Fruit fly (Drosophila melanogaster) whole organism, embryonic: ENCODE measurements around the gene Scgbeta.

Experiments
- ATbp ChIP-seq: fragments of 200-800 bp; sonication (Bioruptor generic); optimal IDR thresholded peaks from 2 replicates; lab custom pipeline; 2017; ENCODE audit warnings: missing biosample characterization, mild to moderate bottlenecking, missing genetic modification characterization, missing genetic modification reagents
- Ada2b ChIP-seq: fragments of 200-800 bp; sonication (Bioruptor generic); IDR thresholded peaks from 2 replicates; pipeline ENCODE4 v1.3.6; 2022; ENCODE audit warnings: missing biosample characterization, missing genetic modification characterization
- CG10147 ChIP-seq: fragments of 200-800 bp; sonication (Bioruptor generic); optimal IDR thresholded peaks from 2 replicates; lab custom pipeline; 2019; ENCODE audit warnings: missing biosample characterization, mild to moderate bottlenecking, missing genetic modification characterization, moderate library complexity
- CG11456 ChIP-seq: fragments of 200-800 bp; sonication (Bioruptor generic); IDR thresholded peaks from 3 replicates; pipeline ENCODE4 v1.3.6; 2022; ENCODE audit warnings: missing biosample characterization, missing genetic modification characterization
- CG13894 ChIP-seq: fragments of 200-800 bp; sonication (Bioruptor generic); optimal IDR thresholded peaks from 3 replicates; lab custom pipeline; 2018; ENCODE audit warnings: missing biosample characterization, mild to moderate bottlenecking, missing genetic modification characterization, moderate library complexity
- CG15479 ChIP-seq: fragments of 200-800 bp; sonication (Bioruptor generic); optimal IDR thresholded peaks from 3 replicates; lab custom pipeline; 2019; ENCODE audit warnings: missing biosample characterization, mild to moderate bottlenecking, missing genetic modification characterization, moderate library complexity
- CG15601 ChIP-seq: fragments of 200-800 bp; sonication (Bioruptor generic); optimal IDR thresholded peaks from 3 replicates; lab custom pipeline; 2019; ENCODE audit warnings: missing biosample characterization, mild to moderate bottlenecking, missing genetic modification characterization, moderate library complexity
- CG18262 ChIP-seq: fragments of 200-800 bp; optimal IDR thresholded peaks from 3 replicates; lab custom pipeline; 2019; ENCODE audit warnings: missing biosample characterization, mild to moderate bottlenecking, missing genetic modification characterization, moderate library complexity
- CG2116 ChIP-seq: fragments of 200-800 bp; sonication (Bioruptor generic); optimal IDR thresholded peaks from 3 replicates; lab custom pipeline; 2018; ENCODE audit warnings: missing biosample characterization, mild to moderate bottlenecking, missing genetic modification characterization
- CG2199 ChIP-seq: fragments of 200-800 bp; sonication (Bioruptor generic); IDR thresholded peaks from 3 replicates; pipeline ENCODE4 v1.3.6; 2022; ENCODE audit warnings: missing biosample characterization, missing genetic modification characterization
- CG3847 ChIP-seq: fragments of 200-800 bp; sonication (Bioruptor generic); IDR thresholded peaks from 2 replicates; pipeline ENCODE4 v1.3.6; 2022; ENCODE audit warnings: missing biosample characterization, missing genetic modification characterization
- CG4360 ChIP-seq: fragments of 200-800 bp; sonication (Bioruptor generic); IDR thresholded peaks from 2 replicates; pipeline ENCODE4 v1.3.6; 2022; ENCODE audit warnings: missing biosample characterization, missing genetic modification characterization
- CG8281 ChIP-seq: fragments of 200-800 bp; sonication (Bioruptor generic); optimal IDR thresholded peaks from 2 replicates; lab custom pipeline; 2018; ENCODE audit warnings: missing biosample characterization, mild to moderate bottlenecking, missing genetic modification characterization, moderate library complexity
- CG9215 ChIP-seq: fragments of 200-800 bp; sonication (Bioruptor generic); IDR thresholded peaks from 2 replicates; pipeline ENCODE4 v1.3.6; 2022; ENCODE audit warnings: missing biosample characterization, missing genetic modification characterization
- CTCF ChIP-seq: fragments of 200-800 bp; sonication (Bioruptor generic); optimal IDR thresholded peaks from 2 replicates; lab custom pipeline; 2017; ENCODE audit warnings: missing biosample characterization, mild to moderate bottlenecking, missing genetic modification characterization, moderate library complexity
- HLH4C ChIP-seq: fragments of 200-800 bp; sonication (Bioruptor generic); IDR thresholded peaks from 3 replicates; pipeline ENCODE4 v1.3.6; 2022; ENCODE audit warnings: missing biosample characterization, missing genetic modification characterization; ENCODE audit not compliant: partially characterized antibody
- Hmx ChIP-seq: fragments of 200-800 bp; sonication (Bioruptor generic); optimal IDR thresholded peaks from 2 replicates; lab custom pipeline; 2016; ENCODE audit warnings: missing biosample characterization, missing genetic modification characterization
- Lpt ChIP-seq: fragments of >200 bp; optimal IDR thresholded peaks from 2 replicates; lab custom pipeline; 2018; ENCODE audit warnings: missing biosample characterization, missing genetic modification characterization
- Meics ChIP-seq: fragments of 200-800 bp; sonication (Bioruptor generic); optimal IDR thresholded peaks from 2 replicates; lab custom pipeline; 2017; ENCODE audit warnings: missing biosample characterization, mild to moderate bottlenecking, missing genetic modification characterization
- Nf-YB ChIP-seq: fragments of 200-800 bp; sonication (Bioruptor generic); optimal IDR thresholded peaks from 3 replicates; lab custom pipeline; 2019; ENCODE audit warnings: missing biosample characterization, mild to moderate bottlenecking, missing genetic modification characterization, moderate library complexity
- Pdp1 ChIP-seq, 2 experiments: fragments of 200-800 bp; sonication (Bioruptor generic); optimal IDR thresholded peaks; 3 replicates each; lab custom pipeline; 2016; ENCODE audit warnings: missing biosample characterization in 2 of 2, missing genetic modification characterization in 2 of 2, mild to moderate bottlenecking in 1 of 2, moderate library complexity in 1 of 2
- Usf ChIP-seq: fragments of 200-800 bp; sonication (Bioruptor generic); optimal IDR thresholded peaks from 2 replicates; lab custom pipeline; 2017; ENCODE audit warnings: missing genotype, missing biosample characterization, missing genetic modification characterization
- abd-A ChIP-seq: fragments of 200-800 bp; sonication (Bioruptor generic); optimal IDR thresholded peaks from 3 replicates; lab custom pipeline; 2019; ENCODE audit warnings: missing biosample characterization, mild to moderate bottlenecking, missing genetic modification characterization, moderate library complexity
- cg ChIP-seq: fragments of 200-800 bp; sonication (Bioruptor generic); optimal IDR thresholded peaks from 3 replicates; lab custom pipeline; 2019; ENCODE audit warnings: missing biosample characterization, mild to moderate bottlenecking, missing genetic modification characterization, moderate library complexity
- chinmo ChIP-seq: fragments of 200-800 bp; sonication (Bioruptor generic); IDR thresholded peaks from 4 replicates; pipeline ENCODE4 v1.3.6; 2022; ENCODE audit warnings: missing biosample characterization, missing genetic modification characterization; ENCODE audit not compliant: partially characterized antibody
- corto ChIP-seq: fragments of 200-800 bp; sonication (Bioruptor generic); optimal IDR thresholded peaks from 2 replicates; lab custom pipeline; 2016; ENCODE audit warnings: missing biosample characterization, mild to moderate bottlenecking, missing genetic modification characterization, moderate library complexity
- dati ChIP-seq: fragments of 200-800 bp; sonication (Bioruptor generic); IDR thresholded peaks from 2 replicates; pipeline ENCODE4 v1.3.6; 2022; ENCODE audit warnings: missing biosample characterization, missing genetic modification characterization
- exex ChIP-seq: fragments of 200-800 bp; sonication (Bioruptor generic); optimal IDR thresholded peaks from 4 replicates; lab custom pipeline; 2018; ENCODE audit warnings: missing biosample characterization, mild to moderate bottlenecking, missing genetic modification characterization, moderate library complexity
- fd64A ChIP-seq: fragments of 200-800 bp; sonication (Bioruptor generic); optimal IDR thresholded peaks from 3 replicates; lab custom pipeline; 2018; ENCODE audit warnings: missing biosample characterization, mild to moderate bottlenecking, missing genetic modification characterization
- gro ChIP-seq: fragments of 200-800 bp; sonication (Bioruptor generic); optimal IDR thresholded peaks from 2 replicates; lab custom pipeline; 2016; ENCODE audit warnings: missing biosample characterization, missing genetic modification characterization
- gsb-n ChIP-seq: fragments of 200-800 bp; sonication (Bioruptor generic); optimal IDR thresholded peaks from 3 replicates; lab custom pipeline; 2018; ENCODE audit warnings: missing biosample characterization, mild to moderate bottlenecking, missing genetic modification characterization
- hb ChIP-seq: fragments of 200-800 bp; sonication (Bioruptor generic); IDR thresholded peaks from 3 replicates; pipeline ENCODE4 v1.3.6; 2022; ENCODE audit warnings: missing biosample characterization, missing genetic modification characterization; ENCODE audit not compliant: partially characterized antibody
- jumu ChIP-seq: fragments of 200-800 bp; sonication (Bioruptor generic); optimal IDR thresholded peaks from 3 replicates; lab custom pipeline; 2016; ENCODE audit warnings: missing biosample characterization, missing genetic modification characterization
- mirr ChIP-seq: fragments of 200-800 bp; sonication (Bioruptor generic); optimal IDR thresholded peaks from 3 replicates; lab custom pipeline; 2018; ENCODE audit warnings: missing biosample characterization, mild to moderate bottlenecking, missing genetic modification characterization
- nmo ChIP-seq: fragments of 200-800 bp; sonication (Bioruptor generic); optimal IDR thresholded peaks from 2 replicates; lab custom pipeline; 2018; ENCODE audit warnings: missing biosample characterization, mild to moderate bottlenecking, missing genetic modification characterization, moderate library complexity
- pan ChIP-seq, 4 experiments: fragments of >200 bp in 3 of 4; fragments of 200-800 bp in 1 of 4; sonication (Bioruptor generic) in 1 of 4; optimal IDR thresholded peaks in 3 of 4; IDR thresholded peaks in 1 of 4; 2 replicates each; pipeline versions ENCODE4 v1.3.6 to Lab custom; 2017 to 2022; ENCODE audit warnings: missing biosample characterization in 2 of 4, missing genetic modification characterization in 2 of 4, mixed read lengths in 1 of 4
- pb ChIP-seq: fragments of 200-800 bp; sonication (Bioruptor generic); optimal IDR thresholded peaks from 3 replicates; lab custom pipeline; 2016; ENCODE audit warnings: missing biosample characterization, missing genetic modification characterization
- pzg ChIP-seq: fragments of 200-800 bp; sonication (Bioruptor generic); optimal IDR thresholded peaks from 3 replicates; lab custom pipeline; 2018; ENCODE audit warnings: missing biosample characterization, mild to moderate bottlenecking, missing genetic modification characterization, moderate library complexity
- ro ChIP-seq: fragments of 200-800 bp; sonication (Bioruptor generic); IDR thresholded peaks from 2 replicates; pipeline ENCODE4 v1.3.6; 2022; ENCODE audit warnings: missing biosample characterization, missing genetic modification characterization
- scrt ChIP-seq: fragments of 200-800 bp; sonication (Bioruptor generic); optimal IDR thresholded peaks from 2 replicates; lab custom pipeline; 2018; ENCODE audit warnings: missing biosample characterization, mild to moderate bottlenecking, missing genetic modification characterization, moderate library complexity
- sd ChIP-seq: fragments of 200-800 bp; sonication (Bioruptor generic); optimal IDR thresholded peaks from 3 replicates; lab custom pipeline; 2018; ENCODE audit warnings: missing biosample characterization, mild to moderate bottlenecking, missing genetic modification characterization, moderate library complexity
- sens ChIP-seq: fragments of 200-800 bp; sonication (Bioruptor generic); peaks from one replicate; lab custom pipeline; 2016; ENCODE audit warnings: missing biosample characterization, missing genetic modification characterization
- seq ChIP-seq: fragments of 200-800 bp; sonication (Bioruptor generic); IDR thresholded peaks from 2 replicates; pipeline ENCODE4 v1.3.6; 2022; ENCODE audit warnings: missing biosample characterization, missing genetic modification characterization
- sob ChIP-seq: fragments of 200-800 bp; sonication (Bioruptor generic); IDR thresholded peaks from 2 replicates; pipeline ENCODE4 v1.3.6; 2022; ENCODE audit warnings: missing biosample characterization, missing genetic modification characterization
- sr ChIP-seq: fragments of 200-800 bp; sonication (Bioruptor generic); IDR thresholded peaks from 3 replicates; pipeline ENCODE4 v1.3.6; 2022; ENCODE audit warnings: missing biosample characterization, missing genetic modification characterization
- stc ChIP-seq: fragments of 200-800 bp; sonication (Bioruptor generic); IDR thresholded peaks from 2 replicates; pipeline ENCODE4 v1.3.6; 2022; ENCODE audit warnings: missing biosample characterization, missing genetic modification characterization
- tio ChIP-seq: fragments of 200-800 bp; sonication (Bioruptor generic); optimal IDR thresholded peaks from 2 replicates; lab custom pipeline; 2017; ENCODE audit warnings: missing biosample characterization, missing genetic modification characterization, inconsistent platforms
- trh ChIP-seq: fragments of 200-800 bp; sonication (Bioruptor generic); optimal IDR thresholded peaks from 2 replicates; lab custom pipeline; 2016; ENCODE audit warnings: missing biosample characterization, missing genetic modification characterization
- zf30C ChIP-seq: fragments of 200-800 bp; sonication (Bioruptor generic); optimal IDR thresholded peaks from 3 replicates; lab custom pipeline; 2018; ENCODE audit warnings: missing biosample characterization, mild to moderate bottlenecking, missing genetic modification characterization

Gene Scgbeta

dm6 chr3R:12450713-12451259 lies 28.6 kb upstream of the Scgbeta start:
- no peak for TF ChIP-seq pzg (GFP tag; lab: Kevin White, UChicago)
- TF ChIP-seq Nf-YB (GFP tag; lab: Kevin White, UChicago): no peak
- TF ChIP-seq pb: no peak
- no peak for TF ChIP-seq CG2116 (GFP tag; lab: Kevin White, UChicago)
- TF ChIP-seq CG8281 (tag; lab: Kevin White, UChicago): no peak
- TF ChIP-seq chinmo (GFP tag; lab: Robert Waterston, UW): peak; percentile 83; the same call in 2 of the 4 replicates
- no peak for TF ChIP-seq gro (GFP tag; lab: Kevin White, UChicago)
- TF ChIP-seq gsb-n: no peak
- TF ChIP-seq dati (GFP tag; lab: Robert Waterston, UW): no peak
- no peak for TF ChIP-seq Ada2b
- no peak for TF ChIP-seq sens (GFP tag; lab: Kevin White, UChicago)
- TF ChIP-seq CG13894 (tag; lab: Kevin White, UChicago): peak; percentile 58
- no peak for TF ChIP-seq stc
- no peak for TF ChIP-seq Hmx
- TF ChIP-seq abd-A: peak; percentile 40
- TF ChIP-seq zf30C (GFP tag; lab: Kevin White, UChicago): no peak
- TF ChIP-seq ro: no peak
- TF ChIP-seq tio (GFP tag; lab: Kevin White, UChicago): no peak
- TF ChIP-seq CG9215 (GFP tag; lab: Robert Waterston, UW): no peak
- TF ChIP-seq CG15479 (GFP tag; lab: Kevin White, UChicago): no peak
- no peak for TF ChIP-seq CG10147 (GFP tag; lab: Kevin White, UChicago)
- no peak for TF ChIP-seq Meics (GFP tag; lab: Kevin White, UChicago)
- TF ChIP-seq corto: no peak
- no peak for TF ChIP-seq hb (GFP tag; lab: Robert Waterston, UW)
- TF ChIP-seq Pdp1 (GFP tag; optimal IDR thresholded peaks at IDR 0.05; lab: Kevin White, UChicago): peak in 1 of 2 experiments; percentile 28
- TF ChIP-seq nmo (GFP tag; lab: Kevin White, UChicago): no peak
- no peak for TF ChIP-seq HLH4C (GFP tag; lab: Robert Waterston, UW)
- no peak for TF ChIP-seq CG3847 (GFP tag; lab: Robert Waterston, UW)
- TF ChIP-seq jumu (GFP tag; lab: Kevin White, UChicago): no peak
- no peak for TF ChIP-seq Usf (GFP tag; lab: Kevin White, UChicago)
- peak; percentile 30 for TF ChIP-seq sd (tag; lab: Kevin White, UChicago)

- TF ChIP-seq Lpt (GFP tag; lab: Kevin White, UChicago) (no peak), mirr (GFP tag; lab: Kevin White, UChicago) (peak; percentile 55), fd64A (no peak), trh (GFP tag; lab: Kevin White, UChicago) (no peak), CG18262 (tag; lab: Kevin White, UChicago) (no peak), CG11456 (GFP tag; lab: Robert Waterston, UW) (0 out of 3 replicates have a peak, but pooled peaks have one; percentile 3), exex (peak; percentile 10), CG4360 (GFP tag; lab: Robert Waterston, UW) (peak; percentile 37; the same call in 1 of the 2 replicates), cg (peak; percentile 33), pan (optimal IDR thresholded peaks at IDR 0.05; lab: Kevin White, UChicago) (no peak), pan (GFP tag; optimal IDR thresholded peaks at IDR 0.05 in 1 of 2, IDR thresholded peaks at IDR 0.05 in 1 of 2) (peak in 1 of 2 experiments; percentile 7), CG2199 (GFP tag; lab: Robert Waterston, UW) (0 out of 3 replicates have a peak, but pooled peaks have one; percentile 32), CTCF (GFP tag; lab: Kevin White, UChicago) (no peak), sr (peak; percentile 76; the same call in 2 of the 3 replicates), CG15601 (no peak), seq (GFP tag; lab: Robert Waterston, UW) (peak; percentile 48), sob (GFP tag; lab: Robert Waterston, UW) (0 out of 2 replicates have a peak, but pooled peaks have one; percentile 21), ATbp (peak; percentile 20), scrt (GFP tag; lab: Kevin White, UChicago) (no peak)
Observed at dm6 chr3R:12449617-12450242, 27.5 kb upstream of the Scgbeta start.
